Worm (Caenorhabditis elegans): ENCODE results near the gene hpo-25.

DNA sequence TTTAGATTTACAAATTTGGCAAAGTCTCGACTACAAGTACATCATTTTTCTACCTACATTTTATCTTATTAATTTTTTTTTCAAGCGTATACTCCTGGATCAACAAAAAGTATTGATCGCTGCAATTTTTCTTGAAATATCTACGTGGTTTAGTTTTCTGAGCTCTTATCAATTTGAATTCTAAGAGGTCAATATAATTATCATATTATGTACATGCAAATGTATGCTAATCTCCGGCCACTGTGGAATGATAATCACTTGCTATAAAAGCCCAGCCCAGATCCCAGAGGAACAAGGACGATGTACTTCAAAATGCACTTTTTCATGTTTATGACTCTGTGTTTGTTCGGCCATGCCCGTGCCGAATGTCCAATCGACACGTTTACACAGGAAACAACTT lies 12.3 kb upstream of the hpo-25 start, which contains the start of gene F43C11.1:
- TF ChIP-seq jun-1 (tag; optimal IDR thresholded peaks at IDR 0.05) = no peak
- no peak for TF ChIP-seq lsy-2 (tag; optimal IDR thresholded peaks at IDR 0.05)
- TF ChIP-seq hpl-2 (GFP tag; optimal IDR thresholded peaks at IDR 0.05) = no peak
- TF ChIP-seq aly-2 (tag; optimal IDR thresholded peaks at IDR 0.05) = no peak
- no peak for TF ChIP-seq ztf-11 (tag; optimal IDR thresholded peaks at IDR 0.05)
- no peak for TF ChIP-seq fkh-10 (GFP tag; optimal IDR thresholded peaks at IDR 0.05)
- no peak for TF ChIP-seq nhr-11 (tag; optimal IDR thresholded peaks at IDR 0.05)
- no peak for TF ChIP-seq ceh-8 (GFP tag; optimal IDR thresholded peaks at IDR 0.05)
